2 worm cellular contexts compared by ENCODE assay signal in genomic region chrII:8157991-8158390, ce11.
TF ChIP-seq lines count a peak whose summit lies in the region.

pch-2 (plus strand) TSS chrII:8158349.

TF ChIP-seq in whole organism, L1 larva, 84 proteins besides CTCF, POLR2A, EP300 and RAD21 (continued from another document):
- TF ChIP-seq ceh-63 (GFP tag; optimal IDR thresholded peaks at IDR 0.05; lab: Kevin White, UChicago): no peak
- TF ChIP-seq lin-15B (tag; optimal IDR thresholded peaks at IDR 0.05; lab: Kevin White, UChicago): peak; percentile 62
- no peak for TF ChIP-seq pag-3 (tag; optimal IDR thresholded peaks at IDR 0.05; lab: Kevin White, UChicago; ENCODE audit: borderline replicate concordance, insufficient read depth)
- TF ChIP-seq ztf-11 (tag; optimal IDR thresholded peaks at IDR 0.05; lab: Kevin White, UChicago): no peak
- no peak for TF ChIP-seq ceh-88 (GFP tag; IDR thresholded peaks at IDR 0.05; lab: Robert Waterston, UW)
- no peak for TF ChIP-seq dsc-1 (tag; optimal IDR thresholded peaks at IDR 0.05; lab: Kevin White, UChicago)
- no peak for TF ChIP-seq pqm-1 (tag; optimal IDR thresholded peaks at IDR 0.05; lab: Kevin White, UChicago)
- peak; percentile 74 for TF ChIP-seq C16A3.4 (tag; optimal IDR thresholded peaks at IDR 0.05; lab: Kevin White, UChicago)
- TF ChIP-seq xbp-1 (tag; optimal IDR thresholded peaks at IDR 0.05; lab: Kevin White, UChicago): peak; percentile 47
- TF ChIP-seq ztf-4 (tag; optimal IDR thresholded peaks at IDR 0.05; lab: Kevin White, UChicago): no peak
- no peak for TF ChIP-seq C34B4.2 (tag; optimal IDR thresholded peaks at IDR 0.05; lab: Kevin White, UChicago)
- no peak for TF ChIP-seq ceh-90 (tag; optimal IDR thresholded peaks at IDR 0.05; lab: Kevin White, UChicago)
- peak; percentile 61 for TF ChIP-seq mep-1 (tag; optimal IDR thresholded peaks at IDR 0.05; lab: Kevin White, UChicago)
- TF ChIP-seq nhr-19 (GFP tag; conservative IDR thresholded peaks at IDR 0.05; lab: Robert Waterston, UW): peak; percentile 46
- no peak for TF ChIP-seq hpl-2 (GFP tag; optimal IDR thresholded peaks at IDR 0.05; lab: Kevin White, UChicago)
- no peak for TF ChIP-seq nhr-12 (tag; optimal IDR thresholded peaks at IDR 0.05; lab: Kevin White, UChicago)
- TF ChIP-seq mef-2 (tag; optimal IDR thresholded peaks at IDR 0.05; lab: Kevin White, UChicago): no peak
- no peak for TF ChIP-seq snpc-4 (tag; optimal IDR thresholded peaks at IDR 0.05; lab: Kevin White, UChicago)
- TF ChIP-seq sox-4 (tag; optimal IDR thresholded peaks at IDR 0.05; lab: Kevin White, UChicago): no peak
- TF ChIP-seq aly-2 (tag; optimal IDR thresholded peaks at IDR 0.05; lab: Kevin White, UChicago): no peak
- TF ChIP-seq nhr-71 (tag; optimal IDR thresholded peaks at IDR 0.05; lab: Kevin White, UChicago): peak; percentile 70
- peak; percentile 37 for TF ChIP-seq nhr-77 (tag; optimal IDR thresholded peaks at IDR 0.05; lab: Kevin White, UChicago)
- TF ChIP-seq zag-1 (tag; optimal IDR thresholded peaks at IDR 0.05; lab: Kevin White, UChicago): no peak
- no peak for TF ChIP-seq hlh-17 (GFP tag; optimal IDR thresholded peaks at IDR 0.05; lab: Kevin White, UChicago; ENCODE audit: borderline replicate concordance)
- no peak for TF ChIP-seq fkh-10 (GFP tag; optimal IDR thresholded peaks at IDR 0.05; lab: Kevin White, UChicago)
- no peak for TF ChIP-seq elt-2 (tag; optimal IDR thresholded peaks at IDR 0.05; lab: Kevin White, UChicago)
- no peak for TF ChIP-seq nhr-11 (tag; optimal IDR thresholded peaks at IDR 0.05; lab: Kevin White, UChicago)
- TF ChIP-seq swsn-7 (tag; optimal IDR thresholded peaks at IDR 0.05; lab: Kevin White, UChicago): peak; percentile 48
- TF ChIP-seq nhr-84 (tag; optimal IDR thresholded peaks at IDR 0.05; lab: Kevin White, UChicago): no peak
- TF ChIP-seq sptf-1 (tag; optimal IDR thresholded peaks at IDR 0.05; lab: Kevin White, UChicago): no peak
- no peak for TF ChIP-seq nhr-76 (tag; optimal IDR thresholded peaks at IDR 0.05; lab: Kevin White, UChicago)
- no peak for TF ChIP-seq egl-27 (tag; optimal IDR thresholded peaks at IDR 0.05; lab: Kevin White, UChicago)
- TF ChIP-seq lir-3 (tag; optimal IDR thresholded peaks at IDR 0.05; lab: Kevin White, UChicago; ENCODE audit: poor library complexity): no peak
- no peak for TF ChIP-seq tlp-1 (tag; optimal IDR thresholded peaks at IDR 0.05; lab: Kevin White, UChicago)
- TF ChIP-seq F16B12.6 (tag; optimal IDR thresholded peaks at IDR 0.05; lab: Kevin White, UChicago): peak; percentile 38
- no peak for TF ChIP-seq unc-98 (GFP tag; IDR thresholded peaks at IDR 0.05; lab: Robert Waterston, UW)
- no peak for TF ChIP-seq egl-13 (tag; optimal IDR thresholded peaks at IDR 0.05; lab: Kevin White, UChicago)
- TF ChIP-seq lin-35 (GFP tag; optimal IDR thresholded peaks at IDR 0.05; lab: Kevin White, UChicago): peak; percentile 78 to 93
- no peak for TF ChIP-seq hlh-4 (tag; optimal IDR thresholded peaks at IDR 0.05; lab: Kevin White, UChicago)
- TF ChIP-seq Y116A8C.19 (tag; optimal IDR thresholded peaks at IDR 0.05; lab: Kevin White, UChicago; ENCODE audit: borderline replicate concordance): no peak
- peak; percentile 48 for TF ChIP-seq nhr-90 (tag; optimal IDR thresholded peaks at IDR 0.05; lab: Kevin White, UChicago; ENCODE audit: poor library complexity)
- TF ChIP-seq snu-23 (GFP tag; optimal IDR thresholded peaks at IDR 0.05; lab: Kevin White, UChicago): peak; percentile 65

TF ChIP-seq in whole organism, L2 larva, 48 proteins besides CTCF, POLR2A, EP300 and RAD21 (continued from another document):
- TF ChIP-seq unc-39 (tag; optimal IDR thresholded peaks at IDR 0.05; lab: Kevin White, UChicago) (no peak), ZK546.5 (tag; optimal IDR thresholded peaks at IDR 0.05; lab: Kevin White, UChicago) (no peak), ceh-16 (tag; optimal IDR thresholded peaks at IDR 0.05; lab: Kevin White, UChicago) (no peak), sma-9 (GFP tag; optimal IDR thresholded peaks at IDR 0.05; lab: Kevin White, UChicago) (peak; percentile 53), sma-9 (tag; optimal IDR thresholded peaks at IDR 0.05; lab: Kevin White, UChicago) (no peak), nhr-12 (tag; optimal IDR thresholded peaks at IDR 0.05; lab: Kevin White, UChicago) (no peak)
TF ChIP-seq in whole organism, L2 larva: peak in this region for 9.
